Worm (Caenorhabditis elegans) whole organism, young adult: ENCODE measurements around the gene pqn-68.

Experiments used
- F39B2.1 ChIP-seq: fragments of 200-800 bp; sonication (Bioruptor generic); IDR thresholded peaks from 2 replicates; pipeline ENCODE4 v1.3.6; 2022; ENCODE audit warnings: missing genetic modification reagents, missing genetic modification characterization, missing compliant biosample characterization
- ama-1 ChIP-seq, 3 experiments: fragments of 150-350 bp in 1 of 3; sonication (generic microtip) in 2 of 3; optimal IDR thresholded peaks; 2 replicates each; lab custom pipeline; 2014 to 2018; ENCODE audit warnings: missing biosample characterization in 2 of 3, missing genetic modification characterization in 2 of 3, missing genetic modification reagents in 2 of 3
- unc-62 ChIP-seq: fragments of 150-350 bp; optimal IDR thresholded peaks from 2 replicates; lab custom pipeline; 2014; ENCODE audit warnings: missing biosample characterization, missing genetic modification reagents, missing genetic modification characterization
- zim-3 ChIP-seq: sonication (generic microtip); optimal IDR thresholded peaks from 2 replicates; lab custom pipeline; 2017; ENCODE audit warnings: mild to moderate bottlenecking, missing genetic modification characterization, moderate library complexity, missing compliant biosample characterization

DNA sequence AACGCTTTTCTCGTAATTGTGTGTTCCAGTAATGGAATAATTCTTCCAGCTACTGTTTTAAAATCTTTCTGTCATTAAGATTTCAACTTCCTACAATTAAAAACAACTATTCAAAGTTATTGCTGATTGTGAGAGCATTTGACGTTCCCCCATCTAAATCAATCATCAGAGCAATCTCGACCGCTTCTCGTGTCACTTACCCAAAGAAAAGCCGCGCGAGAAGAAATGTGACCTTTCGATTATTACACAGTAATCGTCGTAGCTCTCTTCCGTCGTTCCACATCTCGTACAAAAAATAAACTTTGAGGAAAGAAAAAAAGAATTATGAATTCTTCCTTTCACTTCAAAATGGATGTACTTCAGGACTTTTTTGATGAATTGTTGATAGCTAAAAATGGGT, 45.0 kb upstream of the pqn-68 start:
- TF ChIP-seq ama-1 (optimal IDR thresholded peaks at IDR 0.05; lab: Kevin White, UChicago) = no peak
- TF ChIP-seq ama-1 (GFP tag; optimal IDR thresholded peaks at IDR 0.05; lab: Kevin White, UChicago) = no peak
- no peak for TF ChIP-seq F39B2.1 (GFP tag; lab: Robert Waterston, UW)
- no peak for TF ChIP-seq zim-3 (tag; lab: Kevin White, UChicago)
- TF ChIP-seq unc-62 = no peak
